Worm (Caenorhabditis elegans): ENCODE results near the gene pbo-1.

pbo-1 gene

ce11 chrIII:2716514-2716913 lies 30.3 kb upstream of the pbo-1 start, which contains the start of gene tmem-132:
TSS of gene tmem-132 (minus strand) at chrIII:2716614.
- TF ChIP-seq nhr-25 (tag; optimal IDR thresholded peaks at IDR 0.05; ENCODE audit: borderline replicate concordance, insufficient read depth) (no peak), lsy-2 (tag; optimal IDR thresholded peaks at IDR 0.05) (no peak), tra-1 (GFP tag; IDR thresholded peaks at IDR 0.05) (0 out of 2 replicates have a peak, but pooled peaks have one; percentile 15)

DNA sequence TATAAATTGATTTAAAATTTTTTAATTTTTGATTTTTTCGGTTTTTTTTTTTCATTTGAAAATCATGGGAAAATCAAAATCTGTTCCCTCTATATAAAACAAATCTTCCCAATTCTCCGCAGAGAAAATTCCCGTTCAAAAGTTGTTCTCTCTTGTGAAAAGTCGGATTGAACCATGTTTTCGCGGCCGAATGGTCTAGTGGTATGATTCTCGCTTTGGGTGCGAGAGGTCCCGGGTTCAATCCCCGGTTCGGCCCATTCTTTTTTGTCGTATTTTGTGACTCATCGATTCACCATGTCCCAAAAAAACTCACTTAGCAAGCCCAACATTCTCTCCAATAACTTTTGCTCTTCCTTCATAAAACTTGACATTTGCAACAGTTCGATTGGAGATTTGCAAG lies 25.3 kb upstream of the pbo-1 start:
- peak in 1 of 2 experiments; percentile 91 for TF ChIP-seq unc-62 (GFP tag; optimal IDR thresholded peaks at IDR 0.05 in 1 of 2)
- TF ChIP-seq unc-62 (tag; optimal IDR thresholded peaks at IDR 0.05) = no peak
- peak; percentile 22 for TF ChIP-seq lin-13 (GFP tag; optimal IDR thresholded peaks at IDR 0.05)
- TF ChIP-seq unc-130 (GFP tag; optimal IDR thresholded peaks at IDR 0.05) = peak; percentile 42
- TF ChIP-seq duxl-1 (tag; optimal IDR thresholded peaks at IDR 0.05; ENCODE audit: poor library complexity) = peak; percentile 8
- TF ChIP-seq hif-1 (tag; optimal IDR thresholded peaks at IDR 0.05) = no peak
- no peak for TF ChIP-seq T26A8.4 (GFP tag; IDR thresholded peaks at IDR 0.05)
- TF ChIP-seq lsy-2 (tag; optimal IDR thresholded peaks at IDR 0.05) = no peak
- 0 out of 2 replicates have a peak, but pooled peaks have one; percentile 50 for TF ChIP-seq F26F4.8 (GFP tag; conservative IDR thresholded peaks at IDR 0.05)
- peak; percentile 52; the same call in 1 of the 2 replicates for TF ChIP-seq vab-7 (GFP tag; IDR thresholded peaks at IDR 0.05)
- TF ChIP-seq pha-4 (GFP tag; IDR thresholded peaks at IDR 0.05) = peak; percentile 49; the same call in 1 of the 2 replicates
- no peak for TF ChIP-seq pha-4 (tag; optimal IDR thresholded peaks at IDR 0.05)
- no peak for TF ChIP-seq dpl-1 (GFP tag; optimal IDR thresholded peaks at IDR 0.05)
- TF ChIP-seq lin-29 (GFP tag; IDR thresholded peaks at IDR 0.05) = no peak
- no peak for TF ChIP-seq lin-1 (GFP tag; IDR thresholded peaks at IDR 0.05)
- no peak for TF ChIP-seq F49E8.2 (tag; optimal IDR thresholded peaks at IDR 0.05; ENCODE audit: borderline replicate concordance)
- TF ChIP-seq egl-43 (GFP tag; IDR thresholded peaks at IDR 0.05) = peak; percentile 71
- no peak for TF ChIP-seq nhr-11 (tag; optimal IDR thresholded peaks at IDR 0.05)
- no peak for TF ChIP-seq nhr-42 (GFP tag; IDR thresholded peaks at IDR 0.05)
- TF ChIP-seq lim-7 (GFP tag; IDR thresholded peaks at IDR 0.05) = peak; percentile 76
- no peak for TF ChIP-seq Y5F2A.4 (GFP tag; optimal IDR thresholded peaks at IDR 0.05)
- peak; percentile 59 for TF ChIP-seq lin-38 (GFP tag; IDR thresholded peaks at IDR 0.05)
- TF ChIP-seq F44E2.7 (GFP tag; IDR thresholded peaks at IDR 0.05) = 0 out of 2 replicates have a peak, but pooled peaks have one; percentile 12
- peak; percentile 51; the same call in 1 of the 2 replicates for TF ChIP-seq snpc-1.2 (GFP tag; IDR thresholded peaks at IDR 0.05)
- peak; percentile 31; the same call in 1 of the 2 replicates for TF ChIP-seq Y48G9A.11 (GFP tag; IDR thresholded peaks at IDR 0.05)
- TF ChIP-seq mxl-3 (GFP tag; optimal IDR thresholded peaks at IDR 0.05) = no peak
- TF ChIP-seq dmd-8 (GFP tag; IDR thresholded peaks at IDR 0.05) = 0 out of 2 replicates have a peak, but pooled peaks have one; percentile 61
- TF ChIP-seq daf-19 (GFP tag; conservative IDR thresholded peaks at IDR 0.05) = no peak
- no peak for TF ChIP-seq hmg-1.1 (GFP tag; IDR thresholded peaks at IDR 0.05)
- no peak for TF ChIP-seq gei-8 (GFP tag; optimal IDR thresholded peaks at IDR 0.05)

DNA sequence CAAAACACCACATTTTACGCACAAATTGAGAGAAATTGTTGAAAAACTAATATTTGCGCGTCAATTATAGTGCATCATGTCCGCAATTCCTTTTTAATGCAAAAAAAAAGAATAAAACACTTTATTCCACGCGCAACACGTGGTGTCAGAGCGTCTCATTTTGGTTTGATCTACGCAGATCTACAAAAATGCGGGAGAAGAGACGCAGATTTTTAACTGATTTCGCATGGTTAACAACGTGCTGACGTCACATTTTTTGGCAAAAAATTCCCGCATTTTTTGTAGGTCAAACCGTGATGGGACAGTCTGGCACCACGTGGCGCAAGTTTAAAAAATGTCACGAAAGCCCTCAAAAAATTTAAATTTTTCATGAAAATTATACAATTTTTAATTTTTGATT lies 23.9 kb upstream of the pbo-1 start:
- TF ChIP-seq lim-7 (GFP tag; IDR thresholded peaks at IDR 0.05) = no peak
- TF ChIP-seq unc-62 (GFP tag; optimal IDR thresholded peaks at IDR 0.05 in 1 of 2) = peak in 1 of 2 experiments; percentile 66
- no peak for TF ChIP-seq unc-62 (tag; optimal IDR thresholded peaks at IDR 0.05)
- no peak for TF ChIP-seq nhr-77 (tag; optimal IDR thresholded peaks at IDR 0.05)
- TF ChIP-seq mdt-29 (GFP tag; IDR thresholded peaks at IDR 0.05) = no peak
- TF ChIP-seq R02D3.7 (tag; optimal IDR thresholded peaks at IDR 0.05) = no peak

DNA sequence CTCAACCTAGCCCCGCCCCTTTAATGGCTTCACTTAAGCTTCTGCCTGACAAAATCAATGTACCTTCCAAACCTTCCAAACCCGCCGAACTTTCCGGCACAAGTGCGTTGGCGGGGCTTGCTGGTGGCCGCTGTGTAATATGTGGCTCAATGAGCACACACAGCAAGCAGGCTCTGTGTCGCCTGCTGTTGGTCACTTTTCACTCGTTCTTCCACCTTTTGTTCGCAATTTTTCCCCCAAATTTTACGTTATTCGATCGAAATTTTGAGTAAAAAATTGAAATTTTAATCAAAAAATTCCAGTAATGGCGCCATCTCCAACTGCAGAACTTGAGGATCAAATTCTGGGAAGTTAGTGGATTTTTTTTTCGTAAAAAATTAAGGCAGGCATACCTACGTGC lies 14.4 kb upstream of the pbo-1 start, which contains the start of gene set-27:
Gene set-27 (plus strand): TSS at position 301 of the 400 bp plus-strand sequence.
- TF ChIP-seq ceh-28 (tag; optimal IDR thresholded peaks at IDR 0.05) (no peak), dmd-8 (GFP tag; IDR thresholded peaks at IDR 0.05) (no peak), madf-9 (GFP tag; conservative IDR thresholded peaks at IDR 0.05) (no peak)
